Fruit fly (Drosophila melanogaster) whole organism, pupa: ENCODE data around the gene NetA.

Experiments used
- CG10348 ChIP-seq: fragments of 200-800 bp; sonication (Bioruptor generic); IDR thresholded peaks from 2 replicates; pipeline ENCODE4 v1.3.6; 2022; ENCODE audit warnings: missing biosample characterization, missing genetic modification characterization
- CG12605 ChIP-seq: fragments of 200-800 bp; sonication (Bioruptor generic); IDR thresholded peaks from 2 replicates; pipeline ENCODE4 v1.3.6; 2022; ENCODE audit warnings: missing biosample characterization, missing genetic modification characterization
- CG14655 ChIP-seq: fragments of 200-800 bp; sonication (Bioruptor generic); optimal IDR thresholded peaks from 3 replicates; lab custom pipeline; 2017; ENCODE audit warnings: mild to moderate bottlenecking, missing biosample characterization, missing genetic modification reagents, missing genetic modification characterization
- CG15710 ChIP-seq: fragments of 200-800 bp; sonication (Bioruptor generic); optimal IDR thresholded peaks from 2 replicates; lab custom pipeline; 2018; ENCODE audit warnings: missing biosample characterization, mild to moderate bottlenecking, missing genetic modification characterization, moderate library complexity
- CG17806 ChIP-seq: fragments of 200-800 bp; sonication (Bioruptor generic); optimal IDR thresholded peaks from 2 replicates; lab custom pipeline; 2018; ENCODE audit warnings: missing biosample characterization, mild to moderate bottlenecking, missing genetic modification characterization, moderate library complexity
- CG32121 ChIP-seq: fragments of 200-800 bp; sonication (Bioruptor generic); IDR thresholded peaks from 2 replicates; pipeline ENCODE4 v1.3.6; 2022; ENCODE audit warnings: missing biosample characterization, missing genetic modification characterization
- CG34367 ChIP-seq: fragments of 200-800 bp; sonication (Bioruptor generic); optimal IDR thresholded peaks from 2 replicates; lab custom pipeline; 2018; ENCODE audit warnings: missing biosample characterization, mild to moderate bottlenecking, missing genetic modification characterization
- CG4496 ChIP-seq: fragments of 200-800 bp; sonication (Bioruptor generic); IDR thresholded peaks from 3 replicates; pipeline ENCODE4 v1.3.6; 2022; ENCODE audit warnings: missing biosample characterization, missing genetic modification characterization
- CG8159 ChIP-seq: fragments of 200-800 bp; sonication (Bioruptor generic); optimal IDR thresholded peaks from 3 replicates; lab custom pipeline; 2018; ENCODE audit warnings: missing biosample characterization, mild to moderate bottlenecking, missing genetic modification characterization, moderate library complexity
- CG8301 ChIP-seq: fragments of 200-800 bp; sonication (Bioruptor generic); optimal IDR thresholded peaks from 2 replicates; lab custom pipeline; 2018; ENCODE audit warnings: missing biosample characterization, mild to moderate bottlenecking, missing genetic modification characterization
- CG9948 ChIP-seq: fragments of 200-800 bp; sonication (Bioruptor generic); optimal IDR thresholded peaks from 2 replicates; lab custom pipeline; 2018; ENCODE audit warnings: missing biosample characterization, mild to moderate bottlenecking, missing genetic modification characterization, moderate library complexity
- EcR ChIP-seq: fragments of 200-800 bp; sonication (Bioruptor generic); optimal IDR thresholded peaks from 3 replicates; lab custom pipeline; 2019; ENCODE audit warnings: missing biosample characterization, missing genetic modification characterization, mild to moderate bottlenecking, moderate library complexity, missing genetic modification reagents
- Ets98B ChIP-seq: fragments of 200-800 bp; sonication (Bioruptor generic); IDR thresholded peaks from 2 replicates; pipeline ENCODE4 v1.3.6; 2022; ENCODE audit warnings: missing biosample characterization, missing genetic modification characterization
- Pif1A ChIP-seq: fragments of 200-800 bp; sonication (Bioruptor generic); optimal IDR thresholded peaks from 3 replicates; lab custom pipeline; 2016; ENCODE audit warnings: missing biosample characterization, missing genetic modification characterization
- Pif1B ChIP-seq: fragments of 200-800 bp; sonication (Bioruptor generic); optimal IDR thresholded peaks from 3 replicates; lab custom pipeline; 2016; ENCODE audit warnings: missing biosample characterization, missing genetic modification characterization
- Snoo ChIP-seq: fragments of 200-800 bp; sonication (Bioruptor generic); optimal IDR thresholded peaks from 3 replicates; lab custom pipeline; 2017; ENCODE audit warnings: missing biosample characterization, mild to moderate bottlenecking, missing genetic modification characterization, inconsistent platforms
- gl ChIP-seq: fragments of 200-800 bp; sonication (Bioruptor generic); optimal IDR thresholded peaks from 2 replicates; lab custom pipeline; 2018; ENCODE audit warnings: missing biosample characterization, mild to moderate bottlenecking, missing genetic modification characterization
- rn ChIP-seq: fragments of 200-800 bp; sonication (Bioruptor generic); IDR thresholded peaks from 2 replicates; pipeline ENCODE4 v1.3.6; 2022; ENCODE audit warnings: missing biosample characterization, missing genetic modification characterization

NetA gene

DNA sequence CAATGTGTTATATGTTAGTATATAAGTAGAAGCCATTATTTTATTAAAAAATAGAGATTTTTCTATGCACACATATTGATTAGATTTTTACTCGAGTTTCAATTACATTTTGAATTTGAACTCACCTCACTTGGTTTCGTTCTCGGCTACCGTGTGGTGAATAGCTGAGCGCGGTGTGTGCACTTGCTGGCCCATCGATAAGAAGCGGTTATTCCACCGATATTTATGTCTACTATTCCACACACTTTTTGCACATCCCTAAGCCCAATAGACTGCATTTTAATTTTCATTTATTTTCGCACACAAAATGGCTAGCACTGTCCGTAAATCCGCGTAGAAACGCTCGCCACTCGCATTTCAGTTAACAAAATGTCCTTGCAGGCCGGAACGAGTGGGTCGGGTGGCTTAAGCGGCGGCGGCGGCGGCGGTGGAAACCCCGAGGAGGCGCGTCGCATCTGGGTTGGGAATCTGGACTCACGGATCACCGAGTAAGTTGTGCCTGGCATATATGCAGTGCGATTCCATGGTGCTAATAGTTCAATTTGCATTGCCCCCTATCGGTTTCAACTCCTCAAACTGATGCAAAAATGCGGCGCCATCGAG lies 73.3 kb downstream of the NetA start, which contains the start of gene CG14414:
TSS of gene CG14414 (plus strand) at position 242 of the 603 bp plus-strand sequence.
- TF ChIP-seq CG12605 (GFP tag; lab: Robert Waterston, UW) (no peak), CG10348 (GFP tag; lab: Robert Waterston, UW) (no peak), CG17806 (tag; lab: Kevin White, UChicago) (no peak), CG34367 (no peak), CG4496 (GFP tag; lab: Robert Waterston, UW) (no peak), Pif1A (GFP tag; lab: Kevin White, UChicago) (no peak), gl (tag; lab: Kevin White, UChicago) (no peak), CG15710 (tag; lab: Kevin White, UChicago) (no peak), Snoo (no peak), rn (GFP tag; lab: Robert Waterston, UW) (no peak), CG9948 (tag; lab: Kevin White, UChicago) (no peak), Ets98B (GFP tag; lab: Robert Waterston, UW) (no peak), EcR (GFP tag; lab: Kevin White, UChicago) (no peak), CG8159 (tag; lab: Kevin White, UChicago) (no peak), CG8301 (tag; lab: Kevin White, UChicago) (no peak), CG32121 (GFP tag; lab: Robert Waterston, UW) (no peak), CG14655 (GFP tag; lab: Kevin White, UChicago) (no peak), Pif1B (GFP tag; lab: Kevin White, UChicago) (no peak)
- TF ChIP-seq, all 21 proteins: peak for 0
